Worm (Caenorhabditis elegans) whole organism, young adult: ENCODE measurements around the gene rde-12.

ENCODE experiments used
- B0019.2 ChIP-seq: fragments of 200-800 bp; sonication (Bioruptor generic); conservative IDR thresholded peaks from 2 replicates; pipeline ENCODE4 v1.3.6; 2022; ENCODE audit warnings: missing genetic modification reagents, missing genetic modification characterization, missing compliant biosample characterization
- B0035.1 ChIP-seq: sonication (generic microtip); optimal IDR thresholded peaks from 2 replicates; lab custom pipeline; 2016; ENCODE audit warnings: missing genetic modification characterization, mild to moderate bottlenecking, missing compliant biosample characterization, missing genotype, missing genetic modification reagents
- B0261.1 ChIP-seq: sonication (generic microtip); optimal IDR thresholded peaks from 2 replicates; lab custom pipeline; 2016; ENCODE audit warnings: mild to moderate bottlenecking, missing genetic modification characterization, moderate library complexity, missing compliant biosample characterization
- B0336.3 ChIP-seq: fragments of 200-800 bp; sonication (Bioruptor generic); IDR thresholded peaks from 2 replicates; pipeline ENCODE4 v1.3.6; 2022; ENCODE audit warnings: missing genetic modification characterization, missing compliant biosample characterization
- C06A6.2 ChIP-seq: fragments of 200-800 bp; sonication (Bioruptor generic); conservative IDR thresholded peaks from 2 replicates; pipeline ENCODE4 v1.3.6; 2022; ENCODE audit warnings: missing genetic modification characterization, missing compliant biosample characterization
- D2030.7 ChIP-seq: fragments of 200-800 bp; sonication (Bioruptor generic); IDR thresholded peaks from 2 replicates; pipeline ENCODE4 v1.3.6; 2022; ENCODE audit warnings: missing genetic modification reagents, missing genetic modification characterization, missing compliant biosample characterization
- F10E7.11 ChIP-seq: sonication (generic microtip); optimal IDR thresholded peaks from 2 replicates; lab custom pipeline; 2017; ENCODE audit warnings: mild to moderate bottlenecking, missing genetic modification characterization, moderate library complexity, missing compliant biosample characterization
- F22D6.2 ChIP-seq: sonication (generic microtip); optimal IDR thresholded peaks from 2 replicates; lab custom pipeline; 2016; ENCODE audit warnings: mild to moderate bottlenecking, missing genetic modification characterization, missing compliant biosample characterization
- F37B4.10 ChIP-seq: fragments of 200-800 bp; sonication (Bioruptor generic); IDR thresholded peaks from 2 replicates; pipeline ENCODE4 v1.3.6; 2022; ENCODE audit warnings: missing genetic modification characterization, missing compliant biosample characterization
- F57A8.1 ChIP-seq: fragments of 200-800 bp; sonication (Bioruptor generic); optimal IDR thresholded peaks from 2 replicates; lab custom pipeline; 2018; ENCODE audit warnings: mild to moderate bottlenecking, missing genetic modification characterization, moderate library complexity, missing compliant biosample characterization
- F57C9.4 ChIP-seq: sonication (generic microtip); optimal IDR thresholded peaks from 2 replicates; lab custom pipeline; 2017; ENCODE audit warnings: mild to moderate bottlenecking, missing genetic modification characterization, missing compliant biosample characterization
- K11D2.4 ChIP-seq: fragments of 200-800 bp; sonication (Bioruptor generic); IDR thresholded peaks from 2 replicates; pipeline ENCODE4 v1.3.6; 2022; ENCODE audit warnings: missing genetic modification reagents, missing genetic modification characterization, missing compliant biosample characterization
- Y53F4B.3 ChIP-seq: fragments of 200-800 bp; sonication (Bioruptor generic); IDR thresholded peaks from 2 replicates; pipeline ENCODE4 v1.3.6; 2022; ENCODE audit warnings: missing genetic modification reagents, missing genetic modification characterization, missing compliant biosample characterization
- Y53G8AR.9 ChIP-seq: fragments of 200-800 bp; sonication (Bioruptor generic); conservative IDR thresholded peaks from 2 replicates; pipeline ENCODE4 v1.3.6; 2022; ENCODE audit warnings: missing genetic modification reagents, missing genetic modification characterization, missing compliant biosample characterization
- Y67H2A.10 ChIP-seq: fragments of 200-800 bp; sonication (Bioruptor generic); conservative IDR thresholded peaks from 2 replicates; pipeline ENCODE4 v1.3.6; 2022; ENCODE audit warnings: missing genetic modification reagents, missing genetic modification characterization, missing compliant biosample characterization
- Y79H2A.3 ChIP-seq: fragments of 200-800 bp; sonication (Bioruptor generic); conservative IDR thresholded peaks from 2 replicates; pipeline ENCODE4 v1.3.6; 2022; ENCODE audit warnings: missing genetic modification reagents, missing genetic modification characterization, missing compliant biosample characterization
- ZK185.1 ChIP-seq: sonication (generic microtip); optimal IDR thresholded peaks from 2 replicates; lab custom pipeline; 2016; ENCODE audit warnings: mild to moderate bottlenecking, missing genetic modification characterization, missing compliant biosample characterization; ENCODE audit not compliant: poor library complexity, severe bottlenecking
- ama-1 ChIP-seq, 3 experiments: fragments of 150-350 bp in 1 of 3; sonication (generic microtip) in 2 of 3; optimal IDR thresholded peaks; 2 replicates each; lab custom pipeline; 2014 to 2018; ENCODE audit warnings: missing biosample characterization in 2 of 3, missing genetic modification characterization in 2 of 3, missing genetic modification reagents in 2 of 3
- atf-7 ChIP-seq: sonication (generic microtip); optimal IDR thresholded peaks from 2 replicates; lab custom pipeline; 2017; ENCODE audit warnings: mild to moderate bottlenecking, missing genetic modification characterization, missing compliant biosample characterization
- athp-1 ChIP-seq: sonication (generic microtip); optimal IDR thresholded peaks from 2 replicates; lab custom pipeline; 2017; ENCODE audit warnings: mild to moderate bottlenecking, missing genetic modification characterization, missing compliant biosample characterization
- attf-5 ChIP-seq: fragments of 200-800 bp; sonication (Bioruptor generic); optimal IDR thresholded peaks from 2 replicates; lab custom pipeline; 2018; ENCODE audit warnings: mild to moderate bottlenecking, missing genetic modification characterization, missing compliant biosample characterization
- bed-1 ChIP-seq: fragments of 200-800 bp; sonication (Bioruptor generic); IDR thresholded peaks from 2 replicates; pipeline ENCODE4 v1.3.6; 2022; ENCODE audit warnings: missing genetic modification reagents, missing genetic modification characterization, missing compliant biosample characterization
- ceh-40 ChIP-seq: fragments of 200-800 bp; sonication (Bioruptor generic); IDR thresholded peaks from 2 replicates; pipeline ENCODE4 v1.3.6; 2022; ENCODE audit warnings: missing genetic modification characterization, missing compliant biosample characterization
- ceh-58 ChIP-seq: fragments of 200-800 bp; sonication (Bioruptor generic); IDR thresholded peaks from 2 replicates; pipeline ENCODE4 v1.3.6; 2022; ENCODE audit warnings: missing genetic modification characterization, missing compliant biosample characterization
- dpff-1 ChIP-seq: sonication (generic microtip); optimal IDR thresholded peaks from 2 replicates; lab custom pipeline; 2017; ENCODE audit warnings: mild to moderate bottlenecking, missing genetic modification characterization, missing compliant biosample characterization
- efl-1 ChIP-seq: fragments of 150-350 bp; optimal IDR thresholded peaks from 2 replicates; lab custom pipeline; 2014; ENCODE audit warnings: missing biosample characterization, missing genetic modification reagents, missing genetic modification characterization
- egrh-3 ChIP-seq: fragments of 200-800 bp; sonication (Bioruptor generic); IDR thresholded peaks from 2 replicates; pipeline ENCODE4 v1.3.6; 2022; ENCODE audit warnings: missing genetic modification reagents, missing genetic modification characterization, missing compliant biosample characterization
- fkh-3 ChIP-seq: sonication (generic microtip); optimal IDR thresholded peaks from 2 replicates; lab custom pipeline; 2016; ENCODE audit warnings: mild to moderate bottlenecking, missing genetic modification characterization, missing compliant biosample characterization
- gei-17 ChIP-seq: fragments of 200-800 bp; sonication (Bioruptor generic); optimal IDR thresholded peaks from 2 replicates; lab custom pipeline; 2018; ENCODE audit warnings: mild to moderate bottlenecking, missing genetic modification characterization, missing compliant biosample characterization
- hlh-26 ChIP-seq: fragments of 200-800 bp; sonication (Bioruptor generic); conservative IDR thresholded peaks from 2 replicates; pipeline ENCODE4 v1.3.6; 2022; ENCODE audit warnings: missing genetic modification reagents, missing genetic modification characterization, missing compliant biosample characterization
- hsf-1 ChIP-seq: fragments of 200-800 bp; sonication (Bioruptor generic); IDR thresholded peaks from 2 replicates; pipeline ENCODE4 v1.3.6; 2022; ENCODE audit warnings: missing genetic modification reagents, missing genetic modification characterization, missing compliant biosample characterization
- lsl-1 ChIP-seq: fragments of 200-800 bp; sonication (Bioruptor generic); optimal IDR thresholded peaks from 2 replicates; lab custom pipeline; 2018; ENCODE audit warnings: mild to moderate bottlenecking, missing genetic modification characterization, moderate library complexity, missing compliant biosample characterization
- lsy-27 ChIP-seq: sonication (generic microtip); optimal IDR thresholded peaks from 2 replicates; lab custom pipeline; 2017; ENCODE audit warnings: missing genetic modification characterization, mild to moderate bottlenecking, missing compliant biosample characterization, antibody characterized with exemption, missing genotype, borderline replicate concordance; ENCODE audit not compliant: insufficient read depth
- madf-8 ChIP-seq: fragments of 200-800 bp; sonication (Bioruptor generic); conservative IDR thresholded peaks from 2 replicates; pipeline ENCODE4 v1.3.6; 2022; ENCODE audit warnings: missing genetic modification reagents, missing genetic modification characterization, missing compliant biosample characterization
- mel-28 ChIP-seq: sonication (generic microtip); optimal IDR thresholded peaks from 2 replicates; lab custom pipeline; 2016; ENCODE audit warnings: borderline replicate concordance, mild to moderate bottlenecking, missing genetic modification characterization, missing compliant biosample characterization
- mes-4 ChIP-seq: sonication (generic microtip); optimal IDR thresholded peaks from 2 replicates; lab custom pipeline; 2016; ENCODE audit warnings: missing genotype, missing genetic modification characterization, missing compliant biosample characterization
- nfya-1 ChIP-seq: sonication (generic microtip); optimal IDR thresholded peaks from 2 replicates; lab custom pipeline; 2017; ENCODE audit warnings: antibody characterized with exemption, missing compliant biosample characterization, missing genetic modification characterization, borderline replicate concordance; ENCODE audit not compliant: insufficient read depth
- nhr-179 ChIP-seq: sonication (generic microtip); optimal IDR thresholded peaks from 2 replicates; lab custom pipeline; 2016; ENCODE audit warnings: mild to moderate bottlenecking, missing genetic modification characterization, missing compliant biosample characterization
- pbrm-1 ChIP-seq: fragments of 200-800 bp; sonication (Bioruptor generic); IDR thresholded peaks from 2 replicates; pipeline ENCODE4 v1.3.6; 2022; ENCODE audit warnings: missing genetic modification reagents, missing genetic modification characterization, missing compliant biosample characterization
- rpc-1 ChIP-seq, 2 experiments: fragments of 150-350 bp in 1 of 2; sonication (generic microtip) in 1 of 2; optimal IDR thresholded peaks; 2 replicates each; lab custom pipeline; 2014 to 2018; ENCODE audit warnings: missing biosample characterization in 1 of 2, missing genetic modification characterization in 1 of 2, missing genetic modification reagents in 1 of 2, missing genotype in 1 of 2
- snpc-1.1 ChIP-seq: sonication (generic microtip); optimal IDR thresholded peaks from 2 replicates; lab custom pipeline; 2017; ENCODE audit warnings: missing genetic modification characterization, mild to moderate bottlenecking, missing compliant biosample characterization, antibody characterized with exemption, moderate library complexity, missing genotype, missing genetic modification reagents; ENCODE audit not compliant: insufficient read depth
- snpc-4 ChIP-seq, 5 experiments: fragments of 150-350 bp in 1 of 5; sonication (generic microtip) in 4 of 5; optimal IDR thresholded peaks; 2 replicates each; lab custom pipeline; 2014 to 2018; ENCODE audit warnings: missing genetic modification characterization in 5 of 5, missing biosample characterization in 3 of 5, antibody characterized with exemption in 2 of 5, mild to moderate bottlenecking in 2 of 5, missing compliant biosample characterization in 2 of 5, missing genotype in 2 of 5, moderate library complexity in 2 of 5, missing genetic modification reagents in 1 of 5
- somi-1 ChIP-seq: fragments of 200-800 bp; sonication (Bioruptor generic); optimal IDR thresholded peaks from 2 replicates; lab custom pipeline; 2018; ENCODE audit warnings: mild to moderate bottlenecking, missing genetic modification characterization, missing compliant biosample characterization
- unc-130 ChIP-seq: sonication (generic microtip); optimal IDR thresholded peaks from 2 replicates; lab custom pipeline; 2016; ENCODE audit warnings: missing genetic modification reagents, missing genetic modification characterization, missing compliant biosample characterization
- ztf-3 ChIP-seq: fragments of 200-800 bp; sonication (Bioruptor generic); optimal IDR thresholded peaks from 2 replicates; lab custom pipeline; 2018; ENCODE audit warnings: mild to moderate bottlenecking, missing genetic modification characterization, missing compliant biosample characterization
- ztf-6 ChIP-seq: fragments of 200-800 bp; sonication (Bioruptor generic); IDR thresholded peaks from 2 replicates; pipeline ENCODE4 v1.3.6; 2022; ENCODE audit warnings: missing genetic modification reagents, missing genetic modification characterization, missing compliant biosample characterization

Gene rde-12

DNA sequence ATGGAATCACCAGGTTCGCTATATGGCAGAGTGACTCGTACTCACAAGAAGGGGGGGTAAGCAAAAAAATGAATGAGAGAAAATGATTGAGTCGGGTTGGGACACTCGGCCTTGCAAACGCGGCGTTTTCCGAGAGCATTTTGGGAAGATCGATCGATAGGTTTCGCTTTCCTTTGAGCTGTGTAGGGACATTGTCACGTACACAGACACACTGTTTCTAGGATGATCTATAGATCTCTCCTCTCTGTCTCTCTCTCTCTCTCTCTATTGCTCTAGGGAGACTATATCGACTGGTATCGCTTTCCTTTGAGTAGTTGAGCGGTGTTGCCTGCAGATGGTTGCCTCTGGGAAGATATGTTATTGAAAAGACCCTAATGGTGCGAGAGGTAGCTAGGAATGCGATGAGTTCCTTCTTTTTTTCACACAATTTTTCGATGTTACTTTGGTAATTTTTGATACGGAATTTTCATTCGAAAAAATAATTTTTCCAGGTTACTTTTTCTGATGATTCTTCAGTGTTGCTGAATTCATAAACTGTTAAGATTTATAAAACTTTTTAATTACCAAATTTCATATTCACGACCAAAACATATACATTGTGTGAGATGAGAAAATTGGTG is 15.3 kb upstream of the rde-12 start, which contains the start of gene H37A05.4:
TSS of gene H37A05.4 (minus strand) at position 51 of the 620 bp plus-strand sequence.
- peak; percentile 34; the same call in 1 of the 2 replicates for TF ChIP-seq hsf-1
- peak; percentile 57 for TF ChIP-seq C06A6.2 (GFP tag; lab: Robert Waterston, UW)
- TF ChIP-seq ceh-58 (GFP tag; lab: Robert Waterston, UW): no peak
- no peak for TF ChIP-seq somi-1
- TF ChIP-seq athp-1 (tag; lab: Kevin White, UChicago): peak; percentile 89
- TF ChIP-seq ZK185.1 (tag; lab: Kevin White, UChicago): no peak
- peak; percentile 31 for TF ChIP-seq attf-5
- no peak for TF ChIP-seq ztf-6 (GFP tag; lab: Robert Waterston, UW)
- no peak for TF ChIP-seq rpc-1 (optimal IDR thresholded peaks at IDR 0.05; lab: Kevin White, UChicago)
- TF ChIP-seq rpc-1 (tag; optimal IDR thresholded peaks at IDR 0.05; lab: Kevin White, UChicago): no peak
- TF ChIP-seq nhr-179 (tag; lab: Kevin White, UChicago): no peak
- TF ChIP-seq B0035.1 (tag; lab: Kevin White, UChicago): peak; percentile 66
- 0 out of 2 replicates have a peak, but pooled peaks have one; percentile 14 for TF ChIP-seq Y79H2A.3 (GFP tag; lab: Robert Waterston, UW)
- no peak for TF ChIP-seq efl-1 (GFP tag; lab: Kevin White, UChicago)
- TF ChIP-seq madf-8 (GFP tag; lab: Robert Waterston, UW): no peak
- no peak for TF ChIP-seq egrh-3 (GFP tag; lab: Robert Waterston, UW)
- TF ChIP-seq lsl-1 (GFP tag; lab: Kevin White, UChicago): peak; percentile 14
- peak; percentile 91 for TF ChIP-seq Y53G8AR.9 (GFP tag; lab: Robert Waterston, UW)
- TF ChIP-seq K11D2.4: peak; percentile 73
- TF ChIP-seq F22D6.2: peak; percentile 5
- TF ChIP-seq hlh-26: no peak
- no peak for TF ChIP-seq F37B4.10 (GFP tag; lab: Robert Waterston, UW)
- peak; percentile 90 for TF ChIP-seq dpff-1 (tag; lab: Kevin White, UChicago)
- no peak for TF ChIP-seq B0019.2 (GFP tag; lab: Robert Waterston, UW)
- TF ChIP-seq bed-1 (GFP tag; lab: Robert Waterston, UW): no peak
- TF ChIP-seq fkh-3 (tag; lab: Kevin White, UChicago): no peak
- no peak for TF ChIP-seq gei-17 (GFP tag; lab: Kevin White, UChicago)
- no peak for TF ChIP-seq mes-4 (tag; lab: Kevin White, UChicago)
- no peak for TF ChIP-seq unc-130
- no peak; the same call in 1 of the 2 replicates for TF ChIP-seq ceh-40
- peak; percentile 26; the same call in 1 of the 2 replicates for TF ChIP-seq Y67H2A.10 (GFP tag; lab: Robert Waterston, UW)
- peak; percentile 32; the same call in 1 of the 2 replicates for TF ChIP-seq D2030.7
- no peak for TF ChIP-seq mel-28 (tag; lab: Kevin White, UChicago)
- TF ChIP-seq F10E7.11 (tag; lab: Kevin White, UChicago): peak; percentile 57
- no peak for TF ChIP-seq ztf-3 (GFP tag; lab: Kevin White, UChicago)
- no peak for TF ChIP-seq snpc-4 (GFP tag; optimal IDR thresholded peaks at IDR 0.05; lab: Kevin White, UChicago)
- TF ChIP-seq snpc-4 (tag; optimal IDR thresholded peaks at IDR 0.05; lab: Kevin White, UChicago): peak in 2 of 4 experiments; percentile 38 to 44
- no peak for TF ChIP-seq B0261.1 (tag; lab: Kevin White, UChicago)
- TF ChIP-seq Y53F4B.3: no peak
- TF ChIP-seq ama-1 (optimal IDR thresholded peaks at IDR 0.05; lab: Kevin White, UChicago): peak; percentile 66
- peak; percentile 8 to 62 for TF ChIP-seq ama-1 (GFP tag; optimal IDR thresholded peaks at IDR 0.05; lab: Kevin White, UChicago)
- TF ChIP-seq snpc-1.1 (tag; lab: Kevin White, UChicago): no peak
- TF ChIP-seq atf-7: peak; percentile 72
- no peak for TF ChIP-seq lsy-27
- TF ChIP-seq B0336.3 (GFP tag; lab: Robert Waterston, UW): peak; percentile 92
- TF ChIP-seq F57C9.4 (tag; lab: Kevin White, UChicago): peak; percentile 91
- no peak; the same call in 1 of the 2 replicates for TF ChIP-seq pbrm-1 (GFP tag; lab: Robert Waterston, UW)
- TF ChIP-seq F57A8.1 (GFP tag; lab: Kevin White, UChicago): no peak
- no peak for TF ChIP-seq nfya-1 (tag; lab: Kevin White, UChicago)
